Worm (Caenorhabditis elegans) whole organism, L1 larva: Measurements from ENCODE around the gene cpsf-3.
A peak's percentile ranks its signal among the peaks of the same experiment; 100 is the strongest.

Source experiments
- fos-1 ChIP-seq: fragments of 150-350 bp; optimal IDR thresholded peaks from 2 replicates; lab custom pipeline; 2014; ENCODE audit warnings: missing biosample characterization, missing genetic modification characterization
- nhr-47 ChIP-seq: sonication (generic microtip); optimal IDR thresholded peaks from 2 replicates; lab custom pipeline; 2016; ENCODE audit warnings: mild to moderate bottlenecking, missing genetic modification characterization, moderate library complexity, missing compliant biosample characterization
- nhr-85 ChIP-seq: sonication (generic microtip); peaks from one replicate; lab custom pipeline; 2016; ENCODE audit warnings: missing genetic modification characterization, inconsistent platforms, missing compliant biosample characterization

- TF ChIP-seq fos-1 (tag; lab: Kevin White, UChicago) (no peak), nhr-85 (tag; lab: Kevin White, UChicago) (peak; percentile 19), nhr-47 (tag; lab: Kevin White, UChicago) (no peak)
Observed at ce11 chrIV:13289321-13289720, 6.6 kb upstream of the cpsf-3 start, which contains the start of gene Y67H2A.10.
